Fruit fly (Drosophila melanogaster): ENCODE measurements around the gene fkh.

- TF ChIP-seq CG11617 (GFP tag; optimal IDR thresholded peaks at IDR 0.05) (no peak), tj (GFP tag; optimal IDR thresholded peaks at IDR 0.05) (no peak)
Measured at dm6 chr3R:28572692-28573643, 12.1 kb downstream of the fkh start.
